Worm (Caenorhabditis elegans): ENCODE results near the gene fbxb-41.

- no peak for TF ChIP-seq ccch-3 (GFP tag; optimal IDR thresholded peaks at IDR 0.05)
- no peak for TF ChIP-seq attf-3 (GFP tag; conservative IDR thresholded peaks at IDR 0.05)
- no peak for TF ChIP-seq B0336.3 (GFP tag; IDR thresholded peaks at IDR 0.05)
- no peak for TF ChIP-seq ama-1 (optimal IDR thresholded peaks at IDR 0.05)
- no peak for TF ChIP-seq ama-1 (GFP tag; optimal IDR thresholded peaks at IDR 0.05)
- TF ChIP-seq pbrm-1 (GFP tag; IDR thresholded peaks at IDR 0.05): no peak
- no peak for TF ChIP-seq nhr-90 (tag; optimal IDR thresholded peaks at IDR 0.05)
- TF ChIP-seq dpff-1 (tag; optimal IDR thresholded peaks at IDR 0.05): no peak
- TF ChIP-seq unc-62 (GFP tag; optimal IDR thresholded peaks at IDR 0.05): no peak
- TF ChIP-seq madf-10 (tag; optimal IDR thresholded peaks at IDR 0.05): no peak
- TF ChIP-seq cebp-1 (GFP tag; IDR thresholded peaks at IDR 0.05): no peak
- TF ChIP-seq cebp-1 (tag; optimal IDR thresholded peaks at IDR 0.05): no peak
- TF ChIP-seq lag-1 (GFP tag; IDR thresholded peaks at IDR 0.05): no peak
- TF ChIP-seq zfh-2 (GFP tag; conservative IDR thresholded peaks at IDR 0.05): no peak
- no peak for TF ChIP-seq pha-4 (tag; optimal IDR thresholded peaks at IDR 0.05)
Measured at ce11 chrII:1082859-1083258, 40.7 kb upstream of the fbxb-41 start, which contains the start of gene K02E7.1.

Data from whole organism, young adult.